Fruit fly (Drosophila melanogaster): ENCODE results near the gene CG31464.

The CG31464 gene

dm6 chr3R:8292034-8292433 lies 994 bp downstream of the CG31464 start, which contains the start of gene CG31463:
TSS of gene CG31463 (plus strand) at chr3R:8292335.
- TF ChIP-seq CG17806 (tag; optimal IDR thresholded peaks at IDR 0.05): no peak
- TF ChIP-seq gl (tag; optimal IDR thresholded peaks at IDR 0.05): no peak
- TF ChIP-seq CG14655 (GFP tag; optimal IDR thresholded peaks at IDR 0.05): no peak
- no peak for TF ChIP-seq EcR (GFP tag; optimal IDR thresholded peaks at IDR 0.05)
- TF ChIP-seq CG15710 (tag; optimal IDR thresholded peaks at IDR 0.05): no peak
- TF ChIP-seq CG8159 (tag; optimal IDR thresholded peaks at IDR 0.05): no peak
- TF ChIP-seq CG10348 (GFP tag; IDR thresholded peaks at IDR 0.05): no peak
- TF ChIP-seq Snoo (tag; optimal IDR thresholded peaks at IDR 0.05): no peak
- no peak for TF ChIP-seq Ets98B (GFP tag; IDR thresholded peaks at IDR 0.05)
- no peak for TF ChIP-seq CG13204 (GFP tag; optimal IDR thresholded peaks at IDR 0.05)
- TF ChIP-seq CG32121 (GFP tag; IDR thresholded peaks at IDR 0.05): no peak
- no peak for TF ChIP-seq fd96Ca (GFP tag; IDR thresholded peaks at IDR 0.05)
- TF ChIP-seq rn (GFP tag; IDR thresholded peaks at IDR 0.05): no peak
- TF ChIP-seq CG12605 (GFP tag; IDR thresholded peaks at IDR 0.05): no peak

- TF ChIP-seq CG8159 (tag; optimal IDR thresholded peaks at IDR 0.05) (no peak), CG4496 (GFP tag; IDR thresholded peaks at IDR 0.05) (peak; percentile 53; the same call in 2 of the 3 replicates)
Measured at dm6 chr3R:8300928-8301752, 10.1 kb downstream of the CG31464 start, which contains the start of the genes CG9626 and mRpL1. TSS of gene CG9626 (minus strand) at chr3R:8300978. TSS of gene mRpL1 (plus strand) at chr3R:8301440.

dm6 chr3R:8303848-8304247 lies 12.8 kb downstream of the CG31464 start, which contains the start of gene nac:
TSS of gene nac (minus strand) at chr3R:8304023.
- TF ChIP-seq CG32121 (GFP tag; IDR thresholded peaks at IDR 0.05) (peak; percentile 32; the same call in 1 of the 2 replicates), EcR (GFP tag; optimal IDR thresholded peaks at IDR 0.05) (peak; percentile 25), D1 (tag; optimal IDR thresholded peaks at IDR 0.05) (peak; percentile 37), Snoo (tag; optimal IDR thresholded peaks at IDR 0.05) (no peak), Ets98B (GFP tag; IDR thresholded peaks at IDR 0.05) (peak; percentile 7; the same call in 1 of the 2 replicates)

- TF ChIP-seq CG32121 (GFP tag; IDR thresholded peaks at IDR 0.05): 0 out of 2 replicates have a peak, but pooled peaks have one; percentile 11
- no peak for TF ChIP-seq CG8301 (tag; optimal IDR thresholded peaks at IDR 0.05)
Measured at dm6 chr3R:8305110-8305509, 14.1 kb downstream of the CG31464 start, which contains the start of gene Sgt1. TSS of gene Sgt1 (minus strand) at chr3R:8305274.

- TF ChIP-seq rn (GFP tag; IDR thresholded peaks at IDR 0.05): no peak
- TF ChIP-seq CG13204 (GFP tag; optimal IDR thresholded peaks at IDR 0.05): no peak
- TF ChIP-seq D1 (tag; optimal IDR thresholded peaks at IDR 0.05): no peak
- TF ChIP-seq fd96Ca (GFP tag; IDR thresholded peaks at IDR 0.05): no peak
- no peak for TF ChIP-seq CG4496 (GFP tag; IDR thresholded peaks at IDR 0.05)
- no peak for TF ChIP-seq Ets98B (GFP tag; IDR thresholded peaks at IDR 0.05)
- TF ChIP-seq EcR (GFP tag; optimal IDR thresholded peaks at IDR 0.05): no peak
- no peak for TF ChIP-seq Pif1B (GFP tag; optimal IDR thresholded peaks at IDR 0.05)
- no peak for TF ChIP-seq Snoo (tag; optimal IDR thresholded peaks at IDR 0.05)
- no peak for TF ChIP-seq CG9948 (tag; optimal IDR thresholded peaks at IDR 0.05)
Measured at dm6 chr3R:8306188-8306926, 15.3 kb downstream of the CG31464 start.

- TF ChIP-seq CG14655 (GFP tag; optimal IDR thresholded peaks at IDR 0.05) (no peak), Pif1A (GFP tag; optimal IDR thresholded peaks at IDR 0.05) (no peak), Snoo (tag; optimal IDR thresholded peaks at IDR 0.05) (no peak), CG32121 (GFP tag; IDR thresholded peaks at IDR 0.05) (no peak), CG8159 (tag; optimal IDR thresholded peaks at IDR 0.05) (no peak), gl (tag; optimal IDR thresholded peaks at IDR 0.05) (no peak), CG13204 (GFP tag; optimal IDR thresholded peaks at IDR 0.05) (no peak), CG34367 (tag; optimal IDR thresholded peaks at IDR 0.05) (no peak), Pif1B (GFP tag; optimal IDR thresholded peaks at IDR 0.05) (no peak), CG15710 (tag; optimal IDR thresholded peaks at IDR 0.05) (no peak), D1 (tag; optimal IDR thresholded peaks at IDR 0.05) (no peak), Ets98B (GFP tag; IDR thresholded peaks at IDR 0.05) (no peak), CG12605 (GFP tag; IDR thresholded peaks at IDR 0.05) (no peak), CG8301 (tag; optimal IDR thresholded peaks at IDR 0.05) (no peak)
Measured at dm6 chr3R:8306927-8307261, 15.9 kb downstream of the CG31464 start.

- TF ChIP-seq CG9948 (tag; optimal IDR thresholded peaks at IDR 0.05): no peak
- TF ChIP-seq Pif1A (GFP tag; optimal IDR thresholded peaks at IDR 0.05): no peak
- TF ChIP-seq CG14655 (GFP tag; optimal IDR thresholded peaks at IDR 0.05): no peak
- TF ChIP-seq rn (GFP tag; IDR thresholded peaks at IDR 0.05): no peak
- no peak for TF ChIP-seq CG12605 (GFP tag; IDR thresholded peaks at IDR 0.05)
- no peak for TF ChIP-seq CG4496 (GFP tag; IDR thresholded peaks at IDR 0.05)
- no peak for TF ChIP-seq CG8301 (tag; optimal IDR thresholded peaks at IDR 0.05)
- TF ChIP-seq CG15710 (tag; optimal IDR thresholded peaks at IDR 0.05): no peak
- no peak for TF ChIP-seq EcR (GFP tag; optimal IDR thresholded peaks at IDR 0.05)
- no peak for TF ChIP-seq CG17806 (tag; optimal IDR thresholded peaks at IDR 0.05)
- no peak for TF ChIP-seq fd96Ca (GFP tag; IDR thresholded peaks at IDR 0.05)
- no peak for TF ChIP-seq CG34367 (tag; optimal IDR thresholded peaks at IDR 0.05)
- TF ChIP-seq D1 (tag; optimal IDR thresholded peaks at IDR 0.05): no peak
- TF ChIP-seq Snoo (tag; optimal IDR thresholded peaks at IDR 0.05): no peak
- TF ChIP-seq Pif1B (GFP tag; optimal IDR thresholded peaks at IDR 0.05): no peak
Measured at dm6 chr3R:8307283-8307682, 16.2 kb downstream of the CG31464 start.
